Fruit fly (Drosophila melanogaster) whole organism, pupa: ENCODE data around the gene Membrin.

Experiments used
- CG10348 ChIP-seq: fragments of 200-800 bp; sonication (Bioruptor generic); IDR thresholded peaks from 2 replicates; pipeline ENCODE4 v1.3.6; 2022; ENCODE audit warnings: missing biosample characterization, missing genetic modification characterization
- CG12605 ChIP-seq: fragments of 200-800 bp; sonication (Bioruptor generic); IDR thresholded peaks from 2 replicates; pipeline ENCODE4 v1.3.6; 2022; ENCODE audit warnings: missing biosample characterization, missing genetic modification characterization
- CG13204 ChIP-seq: fragments of 200-800 bp; sonication (Bioruptor generic); optimal IDR thresholded peaks from 2 replicates; lab custom pipeline; 2018; ENCODE audit warnings: missing biosample characterization, mild to moderate bottlenecking, missing genetic modification characterization, moderate library complexity
- CG14655 ChIP-seq: fragments of 200-800 bp; sonication (Bioruptor generic); optimal IDR thresholded peaks from 3 replicates; lab custom pipeline; 2017; ENCODE audit warnings: mild to moderate bottlenecking, missing biosample characterization, missing genetic modification reagents, missing genetic modification characterization
- CG15710 ChIP-seq: fragments of 200-800 bp; sonication (Bioruptor generic); optimal IDR thresholded peaks from 2 replicates; lab custom pipeline; 2018; ENCODE audit warnings: missing biosample characterization, mild to moderate bottlenecking, missing genetic modification characterization, moderate library complexity
- CG17806 ChIP-seq: fragments of 200-800 bp; sonication (Bioruptor generic); optimal IDR thresholded peaks from 2 replicates; lab custom pipeline; 2018; ENCODE audit warnings: missing biosample characterization, mild to moderate bottlenecking, missing genetic modification characterization, moderate library complexity
- CG32121 ChIP-seq: fragments of 200-800 bp; sonication (Bioruptor generic); IDR thresholded peaks from 2 replicates; pipeline ENCODE4 v1.3.6; 2022; ENCODE audit warnings: missing biosample characterization, missing genetic modification characterization
- CG34367 ChIP-seq: fragments of 200-800 bp; sonication (Bioruptor generic); optimal IDR thresholded peaks from 2 replicates; lab custom pipeline; 2018; ENCODE audit warnings: missing biosample characterization, mild to moderate bottlenecking, missing genetic modification characterization
- CG4496 ChIP-seq: fragments of 200-800 bp; sonication (Bioruptor generic); IDR thresholded peaks from 3 replicates; pipeline ENCODE4 v1.3.6; 2022; ENCODE audit warnings: missing biosample characterization, missing genetic modification characterization
- CG8159 ChIP-seq: fragments of 200-800 bp; sonication (Bioruptor generic); optimal IDR thresholded peaks from 3 replicates; lab custom pipeline; 2018; ENCODE audit warnings: missing biosample characterization, mild to moderate bottlenecking, missing genetic modification characterization, moderate library complexity
- CG8301 ChIP-seq: fragments of 200-800 bp; sonication (Bioruptor generic); optimal IDR thresholded peaks from 2 replicates; lab custom pipeline; 2018; ENCODE audit warnings: missing biosample characterization, mild to moderate bottlenecking, missing genetic modification characterization
- CG9948 ChIP-seq: fragments of 200-800 bp; sonication (Bioruptor generic); optimal IDR thresholded peaks from 2 replicates; lab custom pipeline; 2018; ENCODE audit warnings: missing biosample characterization, mild to moderate bottlenecking, missing genetic modification characterization, moderate library complexity
- D1 ChIP-seq: fragments of 200-800 bp; sonication (Bioruptor generic); optimal IDR thresholded peaks from 2 replicates; lab custom pipeline; 2018; ENCODE audit warnings: missing biosample characterization, mild to moderate bottlenecking, missing genetic modification characterization, moderate library complexity
- EcR ChIP-seq: fragments of 200-800 bp; sonication (Bioruptor generic); optimal IDR thresholded peaks from 3 replicates; lab custom pipeline; 2019; ENCODE audit warnings: missing biosample characterization, missing genetic modification characterization, mild to moderate bottlenecking, moderate library complexity, missing genetic modification reagents
- Ets98B ChIP-seq: fragments of 200-800 bp; sonication (Bioruptor generic); IDR thresholded peaks from 2 replicates; pipeline ENCODE4 v1.3.6; 2022; ENCODE audit warnings: missing biosample characterization, missing genetic modification characterization
- Pif1A ChIP-seq: fragments of 200-800 bp; sonication (Bioruptor generic); optimal IDR thresholded peaks from 3 replicates; lab custom pipeline; 2016; ENCODE audit warnings: missing biosample characterization, missing genetic modification characterization
- Pif1B ChIP-seq: fragments of 200-800 bp; sonication (Bioruptor generic); optimal IDR thresholded peaks from 3 replicates; lab custom pipeline; 2016; ENCODE audit warnings: missing biosample characterization, missing genetic modification characterization
- Snoo ChIP-seq: fragments of 200-800 bp; sonication (Bioruptor generic); optimal IDR thresholded peaks from 3 replicates; lab custom pipeline; 2017; ENCODE audit warnings: missing biosample characterization, mild to moderate bottlenecking, missing genetic modification characterization, inconsistent platforms
- fd96Ca ChIP-seq: fragments of 200-800 bp; sonication (Bioruptor generic); IDR thresholded peaks from 3 replicates; pipeline ENCODE4 v1.3.6; 2022; ENCODE audit warnings: missing biosample characterization, missing genetic modification characterization
- gl ChIP-seq: fragments of 200-800 bp; sonication (Bioruptor generic); optimal IDR thresholded peaks from 2 replicates; lab custom pipeline; 2018; ENCODE audit warnings: missing biosample characterization, mild to moderate bottlenecking, missing genetic modification characterization
- rn ChIP-seq: fragments of 200-800 bp; sonication (Bioruptor generic); IDR thresholded peaks from 2 replicates; pipeline ENCODE4 v1.3.6; 2022; ENCODE audit warnings: missing biosample characterization, missing genetic modification characterization

The Membrin gene

DNA sequence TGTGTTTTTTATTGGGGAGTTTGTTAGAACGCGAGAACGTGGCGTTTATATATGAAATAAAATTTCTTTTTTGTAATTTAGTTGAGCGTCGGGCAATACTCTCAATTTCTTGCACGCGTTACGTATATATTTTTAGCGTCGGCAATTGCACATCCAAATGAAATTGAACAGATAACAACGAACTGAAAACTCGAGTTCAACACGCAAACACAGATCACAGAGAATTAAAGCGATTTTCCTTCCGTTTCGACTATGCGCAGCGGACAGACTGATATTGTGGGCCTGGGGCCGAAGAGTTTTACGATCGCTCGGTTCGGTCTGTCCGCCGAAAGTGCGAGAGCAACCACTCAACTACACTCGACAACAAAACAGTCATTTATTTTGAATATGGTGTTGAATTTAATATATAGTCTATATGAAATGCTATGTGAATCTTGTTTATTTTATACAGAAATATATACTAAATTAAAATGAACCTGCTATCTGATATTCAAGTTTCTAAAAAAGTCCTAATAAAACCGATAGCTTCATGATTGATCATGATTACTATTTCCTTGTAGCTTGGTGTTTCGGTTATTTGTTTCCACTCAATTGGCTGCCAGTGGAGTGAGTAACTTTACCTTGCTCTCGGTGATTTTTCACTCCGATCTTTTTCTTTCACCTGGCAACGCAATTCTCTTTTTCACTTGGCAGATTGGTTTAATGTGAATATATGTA is 11.0 kb upstream of the Membrin start, which contains the start of gene CG46456:
Gene CG46456 (minus strand): TSS at position 273 of the 717 bp plus-strand sequence.
- TF ChIP-seq CG9948 (tag; lab: Kevin White, UChicago) (peak; percentile 95), CG8301 (peak; percentile 95), EcR (GFP tag; lab: Kevin White, UChicago) (peak; percentile 85), Pif1B (peak; percentile 89), rn (GFP tag; lab: Robert Waterston, UW) (peak; percentile 71), CG8159 (tag; lab: Kevin White, UChicago) (peak; percentile 97), Pif1A (GFP tag; lab: Kevin White, UChicago) (peak; percentile 88), D1 (peak; percentile 89), Snoo (tag; lab: Kevin White, UChicago) (peak; percentile 95), gl (tag; lab: Kevin White, UChicago) (peak; percentile 87), Ets98B (GFP tag; lab: Robert Waterston, UW) (peak; percentile 93), CG17806 (peak; percentile 95), CG32121 (GFP tag; lab: Robert Waterston, UW) (peak; percentile 96), fd96Ca (GFP tag; lab: Robert Waterston, UW) (peak; percentile 84), CG13204 (GFP tag; lab: Kevin White, UChicago) (peak; percentile 71), CG14655 (GFP tag; lab: Kevin White, UChicago) (peak; percentile 94), CG34367 (tag; lab: Kevin White, UChicago) (peak; percentile 94), CG10348 (GFP tag; lab: Robert Waterston, UW) (peak; percentile 49; the same call in 1 of the 2 replicates), CG12605 (GFP tag; lab: Robert Waterston, UW) (peak; percentile 93), CG4496 (GFP tag; lab: Robert Waterston, UW) (peak; percentile 94), CG15710 (tag; lab: Kevin White, UChicago) (peak; percentile 93)

DNA sequence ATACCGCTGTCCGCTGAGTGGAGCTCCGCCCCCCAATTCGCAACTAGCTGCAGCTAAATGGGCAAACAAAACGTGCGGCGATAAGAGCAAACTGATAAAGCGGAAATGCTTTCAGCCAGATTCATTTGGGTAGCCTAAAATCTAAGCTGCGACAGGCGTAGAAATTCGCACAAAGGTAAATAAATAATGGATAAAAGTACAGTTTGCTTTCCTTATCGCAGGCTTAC is 10.5 kb upstream of the Membrin start, which contains the start of gene lama:
Gene lama (minus strand): TSS at position 101 of the 227 bp plus-strand sequence.
- no peak for TF ChIP-seq Ets98B (GFP tag; lab: Robert Waterston, UW)
- TF ChIP-seq Pif1A (GFP tag; lab: Kevin White, UChicago): no peak

DNA sequence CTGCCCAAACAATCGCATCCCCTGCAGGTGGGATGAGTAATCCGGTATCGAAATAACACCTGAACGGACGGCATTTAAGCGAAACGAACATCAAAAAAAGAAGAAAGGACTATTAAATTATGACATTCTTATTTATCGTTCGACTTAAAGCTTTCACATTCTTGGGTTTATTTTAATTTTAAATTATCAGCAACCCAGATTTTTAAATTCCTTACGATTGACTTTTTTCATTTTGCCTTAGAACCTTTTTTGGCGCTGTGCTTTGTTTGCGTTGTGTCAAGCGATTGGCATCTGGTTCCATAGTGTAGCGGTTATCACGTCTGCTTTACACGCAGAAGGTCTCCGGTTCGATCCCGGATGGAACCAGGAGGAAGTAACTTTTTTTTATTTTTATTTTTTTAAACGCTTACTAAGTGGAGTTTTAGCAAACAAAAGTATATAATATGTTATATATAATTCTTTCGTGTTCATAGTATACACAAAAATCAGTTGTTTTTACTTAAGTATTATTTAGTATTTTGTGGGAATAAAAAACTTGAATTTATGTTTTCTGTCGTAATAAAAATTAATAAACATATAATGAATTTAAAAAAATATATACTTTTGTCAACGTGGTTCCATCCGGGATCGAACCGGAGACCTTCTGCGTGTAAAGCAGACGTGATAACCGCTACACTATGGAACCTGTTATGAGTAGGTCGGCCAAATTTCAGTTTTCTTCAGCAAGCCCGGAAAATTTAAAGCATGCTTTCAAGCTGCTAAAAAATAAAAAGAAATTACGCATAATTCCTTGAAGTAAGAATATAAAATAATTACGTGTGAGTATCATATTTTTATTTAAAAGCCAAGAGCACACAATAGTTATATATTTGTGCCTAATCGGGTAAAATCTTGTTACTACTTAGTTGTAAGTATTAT is 9.9 kb upstream of the Membrin start:
- no peak for TF ChIP-seq CG8301
- TF ChIP-seq D1: peak; percentile 54
- TF ChIP-seq gl (tag; lab: Kevin White, UChicago): no peak

DNA sequence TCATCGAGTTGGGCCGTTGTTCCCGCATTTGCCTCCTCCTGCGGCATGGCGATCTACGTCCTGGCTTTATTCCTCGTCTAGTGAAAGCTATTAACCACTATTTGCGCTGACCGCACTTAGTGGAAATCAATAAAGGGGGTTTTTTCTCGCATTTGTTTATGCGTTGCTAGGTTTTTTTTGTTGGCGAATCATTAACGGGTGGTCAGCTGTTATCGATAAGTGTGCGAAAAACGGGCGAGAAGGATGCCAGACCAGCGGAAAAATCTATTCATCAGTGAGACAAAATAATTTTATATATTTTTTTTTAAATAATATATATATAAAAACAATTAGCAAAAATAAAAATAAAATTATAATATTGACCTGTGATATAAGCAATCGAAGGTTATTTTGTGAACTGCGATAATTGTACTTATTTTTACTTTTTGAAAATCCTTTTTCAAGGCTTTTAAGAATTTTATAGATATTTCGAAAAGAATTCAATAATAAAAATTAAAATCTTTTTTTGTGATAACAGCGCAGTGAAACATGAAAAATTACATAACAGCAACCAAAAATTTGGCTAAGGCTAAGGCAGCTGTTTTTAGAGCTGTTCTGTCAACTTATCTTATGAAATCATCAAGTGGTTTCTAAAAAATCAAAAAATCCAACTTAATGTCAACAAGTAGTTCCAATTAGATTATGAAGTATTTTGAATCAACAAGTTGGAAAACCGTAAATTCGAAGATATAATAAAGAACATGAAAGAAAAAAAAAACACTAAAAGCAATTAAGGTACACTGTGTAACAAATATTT is 6.8 kb upstream of the Membrin start, which contains the start of gene Klp64D:
Gene Klp64D (minus strand): TSS at position 185 of the 796 bp plus-strand sequence.
- TF ChIP-seq CG15710 (tag; lab: Kevin White, UChicago): peak; percentile 21
- no peak for TF ChIP-seq CG10348 (GFP tag; lab: Robert Waterston, UW)
- TF ChIP-seq CG12605 (GFP tag; lab: Robert Waterston, UW): no peak
- TF ChIP-seq EcR (GFP tag; lab: Kevin White, UChicago): no peak
- TF ChIP-seq Snoo (tag; lab: Kevin White, UChicago): no peak
- TF ChIP-seq CG14655 (GFP tag; lab: Kevin White, UChicago): no peak
- no peak for TF ChIP-seq Pif1A (GFP tag; lab: Kevin White, UChicago)
- no peak for TF ChIP-seq D1
- no peak for TF ChIP-seq rn (GFP tag; lab: Robert Waterston, UW)
- TF ChIP-seq CG17806: no peak
- 0 out of 3 replicates have a peak, but pooled peaks have one; percentile 18 for TF ChIP-seq CG4496 (GFP tag; lab: Robert Waterston, UW)
- no peak for TF ChIP-seq CG34367 (tag; lab: Kevin White, UChicago)
- no peak for TF ChIP-seq fd96Ca (GFP tag; lab: Robert Waterston, UW)
- TF ChIP-seq CG8301: no peak
- no peak for TF ChIP-seq gl (tag; lab: Kevin White, UChicago)

DNA sequence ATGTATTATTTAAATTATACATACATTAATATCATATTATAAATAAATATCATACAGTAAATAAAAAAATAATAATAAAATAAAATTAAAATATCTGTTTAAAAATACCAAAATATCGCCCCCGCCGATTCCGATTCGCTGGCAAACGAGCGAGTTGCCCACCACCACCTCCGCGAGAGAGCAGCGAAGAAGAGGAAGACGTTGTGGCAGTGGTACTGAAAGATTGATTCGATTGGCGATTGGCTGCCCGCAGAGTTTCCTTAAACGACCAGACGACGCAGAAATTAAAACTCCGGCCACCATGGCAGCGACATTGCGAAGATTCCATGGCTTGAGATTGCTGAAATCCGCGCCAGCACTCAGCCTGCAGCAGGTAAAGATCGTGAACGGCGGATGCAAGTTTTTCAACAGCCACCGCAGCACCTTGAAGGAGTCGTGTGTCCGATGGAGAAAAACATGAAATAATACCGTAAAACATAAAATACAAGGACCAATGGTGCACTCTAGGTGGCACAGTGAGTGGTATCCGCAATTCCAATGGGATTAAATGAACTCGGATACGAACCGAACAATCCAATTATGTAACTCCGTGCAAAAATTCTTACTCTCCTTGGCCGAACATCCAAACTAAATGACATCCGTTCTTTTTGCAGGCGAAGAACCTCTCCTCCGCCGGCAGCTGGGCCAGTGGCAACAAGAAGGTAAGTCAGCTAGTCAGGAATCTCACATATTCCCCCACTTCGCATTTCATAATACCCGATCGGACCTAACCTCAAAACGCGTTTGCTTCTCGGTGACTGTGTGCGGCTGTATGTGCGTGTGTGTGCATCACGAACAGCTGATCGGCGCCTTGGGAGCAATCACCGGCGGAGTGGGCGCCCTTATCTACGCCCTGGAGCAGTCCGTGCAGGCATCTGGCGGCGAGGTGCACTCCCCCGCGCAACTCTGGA is 5.9 kb upstream of the Membrin start, which contains the start of gene Cyt-c1:
Gene Cyt-c1 (plus strand): TSS at position 173 of the 950 bp plus-strand sequence.
- TF ChIP-seq CG8159 (tag; lab: Kevin White, UChicago) (no peak), CG14655 (GFP tag; lab: Kevin White, UChicago) (no peak), Snoo (tag; lab: Kevin White, UChicago) (no peak), CG4496 (GFP tag; lab: Robert Waterston, UW) (peak; percentile 46; the same call in 2 of the 3 replicates), CG17806 (no peak), gl (tag; lab: Kevin White, UChicago) (no peak), rn (GFP tag; lab: Robert Waterston, UW) (no peak), Pif1B (no peak), Ets98B (GFP tag; lab: Robert Waterston, UW) (no peak; the same call in 1 of the 2 replicates), CG34367 (tag; lab: Kevin White, UChicago) (no peak), EcR (GFP tag; lab: Kevin White, UChicago) (peak; percentile 74), Pif1A (GFP tag; lab: Kevin White, UChicago) (no peak), D1 (no peak), CG10348 (GFP tag; lab: Robert Waterston, UW) (no peak), CG15710 (tag; lab: Kevin White, UChicago) (no peak)
